Fruit fly (Drosophila melanogaster) whole organism, embryonic: ENCODE results near the gene AIMP2.

ENCODE experiments used
- Asciz ChIP-seq: fragments of 200-800 bp; sonication (Bioruptor generic); optimal IDR thresholded peaks from 2 replicates; lab custom pipeline; 2017; ENCODE audit warnings: missing biosample characterization, mild to moderate bottlenecking, missing genetic modification characterization, missing genetic modification reagents
- Awh ChIP-seq: fragments of 200-800 bp; sonication (Bioruptor generic); IDR thresholded peaks from 2 replicates; pipeline ENCODE4, ENCODE4 v1.3.6; 2022; ENCODE audit warnings: missing biosample characterization, missing genetic modification characterization
- Blimp-1 ChIP-seq: fragments of 200-800 bp; sonication (Bioruptor generic); optimal IDR thresholded peaks from 3 replicates; lab custom pipeline; 2018; ENCODE audit warnings: missing biosample characterization, missing genetic modification characterization, mild to moderate bottlenecking, moderate library complexity, missing genetic modification reagents
- BtbVII ChIP-seq: fragments of 200-800 bp; sonication (Bioruptor generic); optimal IDR thresholded peaks from 3 replicates; lab custom pipeline; 2017; ENCODE audit warnings: missing biosample characterization, mild to moderate bottlenecking, missing genetic modification characterization
- CG11695 ChIP-seq: fragments of 200-800 bp; sonication (Bioruptor generic); IDR thresholded peaks from 3 replicates; pipeline ENCODE4 v1.3.6; 2022; ENCODE audit warnings: missing biosample characterization, missing genetic modification characterization
- CG12071 ChIP-seq: fragments of 200-800 bp; sonication (Bioruptor generic); optimal IDR thresholded peaks from 3 replicates; lab custom pipeline; 2018; ENCODE audit warnings: missing biosample characterization, mild to moderate bottlenecking, missing genetic modification characterization
- CG12744 ChIP-seq: fragments of 200-800 bp; sonication (Bioruptor generic); optimal IDR thresholded peaks from 2 replicates; lab custom pipeline; 2016; ENCODE audit warnings: missing biosample characterization, missing genetic modification characterization
- CG14667 ChIP-seq: fragments of 200-800 bp; sonication (Bioruptor generic); IDR thresholded peaks from 2 replicates; pipeline ENCODE4 v1.3.6; 2022; ENCODE audit warnings: missing biosample characterization, missing genetic modification characterization
- CG15269 ChIP-seq: fragments of 200-800 bp; sonication (Bioruptor generic); optimal IDR thresholded peaks from 2 replicates; lab custom pipeline; 2018; ENCODE audit warnings: missing biosample characterization, mild to moderate bottlenecking, missing genetic modification characterization, moderate library complexity
- CG15514 ChIP-seq: fragments of 200-800 bp; sonication (Bioruptor generic); optimal IDR thresholded peaks from 3 replicates; lab custom pipeline; 2017; ENCODE audit warnings: missing biosample characterization, missing genetic modification characterization, mild to moderate bottlenecking, moderate library complexity, missing genetic modification reagents
- CG1603 ChIP-seq: fragments of 200-800 bp; sonication (Bioruptor generic); optimal IDR thresholded peaks from 2 replicates; lab custom pipeline; 2019; ENCODE audit warnings: missing biosample characterization, mild to moderate bottlenecking, missing genetic modification characterization, moderate library complexity
- CG17385 ChIP-seq: fragments of 200-800 bp; sonication (Bioruptor generic); optimal IDR thresholded peaks from 3 replicates; lab custom pipeline; 2018; ENCODE audit warnings: missing biosample characterization, mild to moderate bottlenecking, missing genetic modification characterization
- CG17568 ChIP-seq: fragments of 200-800 bp; sonication (Bioruptor generic); optimal IDR thresholded peaks from 2 replicates; lab custom pipeline; 2018; ENCODE audit warnings: missing biosample characterization, mild to moderate bottlenecking, missing genetic modification characterization, moderate library complexity
- CG17829 ChIP-seq: fragments of 200-800 bp; optimal IDR thresholded peaks from 2 replicates; lab custom pipeline; 2019; ENCODE audit warnings: missing biosample characterization, mild to moderate bottlenecking, missing genetic modification characterization, moderate library complexity
- CG18619 ChIP-seq: fragments of 200-800 bp; sonication (Bioruptor generic); optimal IDR thresholded peaks from 3 replicates; lab custom pipeline; 2017; ENCODE audit warnings: missing biosample characterization, mild to moderate bottlenecking, missing genetic modification characterization
- CG2678 ChIP-seq: fragments of 200-800 bp; sonication (Bioruptor generic); optimal IDR thresholded peaks from 3 replicates; lab custom pipeline; 2019; ENCODE audit warnings: missing biosample characterization, mild to moderate bottlenecking, missing genetic modification characterization, moderate library complexity
- CG31365 ChIP-seq: fragments of 200-800 bp; sonication (Bioruptor generic); optimal IDR thresholded peaks from 2 replicates; lab custom pipeline; 2018; ENCODE audit warnings: missing biosample characterization, mild to moderate bottlenecking, missing genetic modification characterization
- CG31441 ChIP-seq: fragments of 200-800 bp; sonication (Bioruptor generic); IDR thresholded peaks from 2 replicates; pipeline ENCODE4 v1.3.6; 2022; ENCODE audit warnings: missing biosample characterization, missing genetic modification characterization
- CG3726 ChIP-seq: fragments of 200-800 bp; sonication (Bioruptor generic); IDR thresholded peaks from 3 replicates; pipeline ENCODE4, ENCODE4 v1.3.6; 2022; ENCODE audit warnings: missing biosample characterization, missing genetic modification characterization
- CG43689 ChIP-seq: fragments of 200-800 bp; sonication (Bioruptor generic); IDR thresholded peaks from 2 replicates; pipeline ENCODE4 v1.3.6; 2022; ENCODE audit warnings: missing biosample characterization, missing genetic modification characterization
- CG6689 ChIP-seq: fragments of 200-800 bp; sonication (Bioruptor generic); IDR thresholded peaks from 2 replicates; pipeline ENCODE4 v1.3.6; 2022; ENCODE audit warnings: missing biosample characterization, missing genetic modification characterization
- CG6765 ChIP-seq: fragments of 200-800 bp; sonication (Bioruptor generic); optimal IDR thresholded peaks from 3 replicates; lab custom pipeline; 2017; ENCODE audit warnings: missing biosample characterization, mild to moderate bottlenecking, missing genetic modification characterization
- CG7839 ChIP-seq: fragments of 200-800 bp; sonication (Bioruptor generic); optimal IDR thresholded peaks from 3 replicates; lab custom pipeline; 2018; ENCODE audit warnings: missing biosample characterization, mild to moderate bottlenecking, missing genetic modification characterization, moderate library complexity
- CG8944 ChIP-seq: fragments of 200-800 bp; sonication (Bioruptor generic); optimal IDR thresholded peaks from 3 replicates; lab custom pipeline; 2016; ENCODE audit warnings: missing biosample characterization, missing genetic modification characterization
- CHES-1-like ChIP-seq: fragments of 200-800 bp; sonication (Bioruptor generic); optimal IDR thresholded peaks from 2 replicates; lab custom pipeline; 2016; ENCODE audit warnings: missing biosample characterization, missing genetic modification characterization
- Dek ChIP-seq: fragments of 200-800 bp; sonication (Bioruptor generic); optimal IDR thresholded peaks from 3 replicates; lab custom pipeline; 2019; ENCODE audit warnings: missing biosample characterization, mild to moderate bottlenecking, missing genetic modification characterization, moderate library complexity
- Eip74EF ChIP-seq, 2 experiments: fragments of 200-800 bp in 1 of 2; fragments of >200 bp in 1 of 2; sonication (Bioruptor generic) in 1 of 2; optimal IDR thresholded peaks; 2 replicates each; lab custom pipeline; 2017 to 2019; ENCODE audit warnings: missing biosample characterization in 2 of 2, missing genetic modification characterization in 2 of 2, mild to moderate bottlenecking in 1 of 2, moderate library complexity in 1 of 2
- GATAe ChIP-seq: fragments of 200-800 bp; sonication (Bioruptor generic); conservative IDR thresholded peaks from 2 replicates; pipeline ENCODE4 v1.3.6; 2022; ENCODE audit warnings: missing biosample characterization, missing genetic modification characterization
- H2.0 ChIP-seq: fragments of 200-800 bp; sonication (Bioruptor generic); IDR thresholded peaks from 2 replicates; pipeline ENCODE4 v1.3.6; 2022; ENCODE audit warnings: missing biosample characterization, missing genetic modification characterization
- Hmr ChIP-seq: fragments of 200-800 bp; sonication (Bioruptor generic); optimal IDR thresholded peaks from 3 replicates; lab custom pipeline; 2017; ENCODE audit warnings: mild to moderate bottlenecking, missing biosample characterization, missing genetic modification reagents, missing genetic modification characterization
- Lim3 ChIP-seq: fragments of 200-800 bp; sonication (Bioruptor generic); IDR thresholded peaks from 2 replicates; pipeline ENCODE4 v1.3.6; 2022; ENCODE audit warnings: missing biosample characterization, missing genetic modification characterization
- Med ChIP-seq: fragments of 200-800 bp; sonication (Bioruptor generic); peaks from one replicate; lab custom pipeline; 2016; ENCODE audit warnings: missing biosample characterization, missing genetic modification characterization, mild to moderate bottlenecking, inconsistent platforms, moderate library complexity
- Stat92E ChIP-seq, 3 experiments: fragments of >200 bp in 2 of 3; fragments of 200-800 bp in 1 of 3; sonication (Bioruptor generic) in 1 of 3; optimal IDR thresholded peaks; 2 replicates each; lab custom pipeline; 2017 to 2019; ENCODE audit warnings: missing biosample characterization in 3 of 3, missing genetic modification characterization in 3 of 3, mild to moderate bottlenecking in 1 of 3, moderate library complexity in 1 of 3
- Tbp ChIP-seq: fragments of >200 bp; optimal IDR thresholded peaks from 2 replicates; lab custom pipeline; 2018; ENCODE audit warnings: missing biosample characterization, missing genetic modification characterization
- cg ChIP-seq: fragments of 200-800 bp; sonication (Bioruptor generic); optimal IDR thresholded peaks from 3 replicates; lab custom pipeline; 2019; ENCODE audit warnings: missing biosample characterization, mild to moderate bottlenecking, missing genetic modification characterization, moderate library complexity
- chinmo ChIP-seq: fragments of 200-800 bp; sonication (Bioruptor generic); IDR thresholded peaks from 4 replicates; pipeline ENCODE4 v1.3.6; 2022; ENCODE audit warnings: missing biosample characterization, missing genetic modification characterization; ENCODE audit not compliant: partially characterized antibody
- ci ChIP-seq: fragments of 200-800 bp; sonication (Bioruptor generic); IDR thresholded peaks from 3 replicates; pipeline ENCODE4 v1.3.6; 2022; ENCODE audit warnings: missing biosample characterization, missing genetic modification characterization
- danr ChIP-seq: fragments of 200-800 bp; sonication (Bioruptor generic); IDR thresholded peaks from 2 replicates; pipeline ENCODE4 v1.3.6; 2022; ENCODE audit warnings: missing biosample characterization, missing genetic modification characterization
- fd64A ChIP-seq: fragments of 200-800 bp; sonication (Bioruptor generic); optimal IDR thresholded peaks from 3 replicates; lab custom pipeline; 2018; ENCODE audit warnings: missing biosample characterization, mild to moderate bottlenecking, missing genetic modification characterization
- hbn ChIP-seq: fragments of 200-800 bp; sonication (Bioruptor generic); IDR thresholded peaks from 2 replicates; pipeline ENCODE4 v1.3.6; 2022; ENCODE audit warnings: missing biosample characterization, missing genetic modification characterization; ENCODE audit not compliant: partially characterized antibody
- hkb ChIP-seq, 2 experiments: fragments of 200-800 bp in 1 of 2; fragments of >200 bp in 1 of 2; sonication (Bioruptor generic) in 1 of 2; IDR thresholded peaks in 1 of 2; optimal IDR thresholded peaks in 1 of 2; 2 replicates each; pipeline versions ENCODE4 v1.3.6 to Lab custom; 2017 to 2022; ENCODE audit warnings: missing biosample characterization in 1 of 2, missing genetic modification characterization in 1 of 2
- lmd ChIP-seq: fragments of 200-800 bp; sonication (Bioruptor generic); IDR thresholded peaks from 2 replicates; pipeline ENCODE4 v1.3.6; 2022; ENCODE audit warnings: missing biosample characterization, missing genetic modification characterization
- luna ChIP-seq: fragments of 200-800 bp; sonication (Bioruptor generic); optimal IDR thresholded peaks from 2 replicates; lab custom pipeline; 2016; ENCODE audit warnings: missing biosample characterization, missing genetic modification characterization
- odd ChIP-seq: fragments of 200-800 bp; sonication (Bioruptor generic); optimal IDR thresholded peaks from 2 replicates; lab custom pipeline; 2017; ENCODE audit warnings: missing biosample characterization, mild to moderate bottlenecking, missing genetic modification characterization
- psq ChIP-seq: fragments of 200-800 bp; sonication (Bioruptor generic); optimal IDR thresholded peaks from 2 replicates; lab custom pipeline; 2017; ENCODE audit warnings: missing biosample characterization, missing genetic modification characterization
- seq ChIP-seq: fragments of 200-800 bp; sonication (Bioruptor generic); IDR thresholded peaks from 2 replicates; pipeline ENCODE4 v1.3.6; 2022; ENCODE audit warnings: missing biosample characterization, missing genetic modification characterization
- slbo ChIP-seq: fragments of 200-800 bp; sonication (Bioruptor generic); IDR thresholded peaks from 2 replicates; pipeline ENCODE4 v1.3.6; 2022; ENCODE audit warnings: missing biosample characterization, missing genetic modification characterization

The AIMP2 gene

dm6 chr3L:15590803-15591597, 7.6 kb downstream of the AIMP2 start (continued):
- TF ChIP-seq fd64A (no peak), BtbVII (GFP tag; lab: Kevin White, UChicago) (peak; percentile 22), CG18619 (GFP tag; lab: Kevin White, UChicago) (peak; percentile 1), CG43689 (no peak), hbn (no peak), GATAe (GFP tag; lab: Robert Waterston, UW) (no peak), CG17829 (no peak), CG12744 (GFP tag; lab: Kevin White, UChicago) (peak; percentile 22), CG2678 (tag; lab: Kevin White, UChicago) (peak; percentile 57), CG14667 (no peak), CHES-1-like (GFP tag; lab: Kevin White, UChicago) (no peak), ci (GFP tag; lab: Robert Waterston, UW) (0 out of 3 replicates have a peak, but pooled peaks have one; percentile 45), H2.0 (GFP tag; lab: Robert Waterston, UW) (0 out of 2 replicates have a peak, but pooled peaks have one; percentile 3), Blimp-1 (GFP tag; lab: Kevin White, UChicago) (no peak), CG15269 (tag; lab: Kevin White, UChicago) (peak; percentile 41), Stat92E (GFP tag; optimal IDR thresholded peaks at IDR 0.05; lab: Kevin White, UChicago) (peak in 1 of 3 experiments; percentile 28), CG31441 (0 out of 2 replicates have a peak, but pooled peaks have one; percentile 8), Med (GFP tag; lab: Kevin White, UChicago) (no peak), CG6765 (peak; percentile 4), Asciz (GFP tag; lab: Kevin White, UChicago) (peak; percentile 59), hkb (optimal IDR thresholded peaks at IDR 0.05; lab: Kevin White, UChicago) (no peak), hkb (GFP tag; IDR thresholded peaks at IDR 0.05; lab: Robert Waterston, UW) (no peak), CG6689 (GFP tag; lab: Robert Waterston, UW) (peak; percentile 18; the same call in 1 of the 2 replicates), CG3726 (GFP tag; lab: Robert Waterston, UW) (no peak), cg (GFP tag; lab: Kevin White, UChicago) (peak; percentile 36), CG7839 (tag; lab: Kevin White, UChicago) (peak; percentile 33), Awh (GFP tag; lab: Robert Waterston, UW) (peak; percentile 40; the same call in 1 of the 2 replicates), odd (GFP tag; lab: Kevin White, UChicago) (peak; percentile 27), CG11695 (GFP tag; lab: Robert Waterston, UW) (no peak), chinmo (peak; percentile 70; the same call in 2 of the 4 replicates), CG15514 (GFP tag; lab: Kevin White, UChicago) (peak; percentile 51), Eip74EF (GFP tag; optimal IDR thresholded peaks at IDR 0.05; lab: Kevin White, UChicago) (no peak), danr (GFP tag; lab: Robert Waterston, UW) (peak; percentile 35; the same call in 1 of the 2 replicates), CG12071 (GFP tag; lab: Kevin White, UChicago) (peak; percentile 48), CG1603 (tag; lab: Kevin White, UChicago) (peak; percentile 26), Dek (peak; percentile 40), Tbp (GFP tag; lab: Kevin White, UChicago) (no peak), CG17385 (GFP tag; lab: Kevin White, UChicago) (no peak), psq (GFP tag; lab: Kevin White, UChicago) (no peak), CG31365 (tag; lab: Kevin White, UChicago) (peak; percentile 9), CG17568 (peak; percentile 41), Hmr (GFP tag; lab: Kevin White, UChicago) (peak; percentile 49), luna (GFP tag; lab: Kevin White, UChicago) (no peak), slbo (GFP tag; lab: Robert Waterston, UW) (peak; percentile 32), CG8944 (GFP tag; lab: Kevin White, UChicago) (no peak), Lim3 (GFP tag; lab: Robert Waterston, UW) (no peak), seq (GFP tag; lab: Robert Waterston, UW) (peak; percentile 50; the same call in 1 of the 2 replicates), lmd (GFP tag; lab: Robert Waterston, UW) (no peak)
